Worm (Caenorhabditis elegans) whole organism, L1 larva: ENCODE measurements around the gene hpl-1.
A peak's percentile ranks its signal among the peaks of the same experiment; 100 is the strongest.

Experiments
- C04F5.9 ChIP-seq: sonication (generic microtip); optimal IDR thresholded peaks from 2 replicates; lab custom pipeline; 2016; ENCODE audit warnings: missing genetic modification characterization, missing compliant biosample characterization
- C16A3.4 ChIP-seq: fragments of 150-350 bp; optimal IDR thresholded peaks from 2 replicates; lab custom pipeline; 2014; ENCODE audit warnings: missing biosample characterization, missing genetic modification characterization
- aha-1 ChIP-seq: fragments of 150-350 bp; optimal IDR thresholded peaks from 2 replicates; lab custom pipeline; 2014; ENCODE audit warnings: missing biosample characterization, missing genetic modification characterization
- alr-1 ChIP-seq: fragments of 200-800 bp; sonication (Bioruptor generic); optimal IDR thresholded peaks from 2 replicates; lab custom pipeline; 2018; ENCODE audit warnings: borderline replicate concordance, mild to moderate bottlenecking, missing genetic modification characterization, missing compliant biosample characterization
- aly-2 ChIP-seq: fragments of 150-350 bp; optimal IDR thresholded peaks from 2 replicates; lab custom pipeline; 2014; ENCODE audit warnings: missing biosample characterization, missing genetic modification characterization
- blmp-1 ChIP-seq: fragments of 150-350 bp; optimal IDR thresholded peaks from 2 replicates; lab custom pipeline; 2014; ENCODE audit warnings: missing biosample characterization, missing genetic modification characterization
- ceh-63 ChIP-seq: fragments of 200-800 bp; sonication (Bioruptor generic); optimal IDR thresholded peaks from 2 replicates; lab custom pipeline; 2018; ENCODE audit warnings: mild to moderate bottlenecking, missing genetic modification characterization, missing compliant biosample characterization
- ceh-8 ChIP-seq: fragments of 200-800 bp; sonication (Bioruptor generic); optimal IDR thresholded peaks from 2 replicates; lab custom pipeline; 2018; ENCODE audit warnings: mild to moderate bottlenecking, missing genetic modification characterization, moderate library complexity, missing compliant biosample characterization
- dpl-1 ChIP-seq, 3 experiments: fragments of 150-350 bp in 2 of 3; sonication (generic microtip) in 1 of 3; optimal IDR thresholded peaks; 2 replicates each; lab custom pipeline; 2014 to 2017; ENCODE audit warnings: missing biosample characterization in 3 of 3, missing genetic modification characterization in 3 of 3, missing genetic modification reagents in 3 of 3
- dsc-1 ChIP-seq: sonication (generic microtip); optimal IDR thresholded peaks from 2 replicates; lab custom pipeline; 2016; ENCODE audit warnings: mild to moderate bottlenecking, missing genetic modification characterization, missing compliant biosample characterization
- efl-1 ChIP-seq, 4 experiments: fragments of 150-350 bp; optimal IDR thresholded peaks in 3 of 4; peaks in 1 of 4; 1 replicate in 1 of 4; 2 replicates in 3 of 4; lab custom pipeline; 2014; ENCODE audit warnings: missing biosample characterization in 2 of 4, missing genetic modification characterization in 2 of 4, missing genetic modification reagents in 2 of 4
- egl-13 ChIP-seq: sonication (generic microtip); optimal IDR thresholded peaks from 2 replicates; lab custom pipeline; 2016; ENCODE audit warnings: missing genotype, missing genetic modification reagents, missing genetic modification characterization, missing compliant biosample characterization
- egl-27 ChIP-seq, 2 experiments: fragments of 150-350 bp in 1 of 2; sonication (generic microtip); optimal IDR thresholded peaks; 3 replicates each; lab custom pipeline; 2017 to 2018; ENCODE audit warnings: missing biosample characterization in 2 of 2, missing genetic modification characterization in 2 of 2, missing genetic modification reagents in 2 of 2
- elt-2 ChIP-seq: sonication (generic microtip); optimal IDR thresholded peaks from 2 replicates; lab custom pipeline; 2016; ENCODE audit warnings: missing genetic modification characterization, mild to moderate bottlenecking, inconsistent platforms, missing compliant biosample characterization, missing genetic modification reagents
- elt-3 ChIP-seq, 6 experiments: fragments of 150-350 bp in 1 of 6; sonication (generic microtip); optimal IDR thresholded peaks; 2 replicates each; lab custom pipeline; 2017 to 2018; ENCODE audit warnings: missing biosample characterization in 6 of 6, missing genetic modification characterization in 6 of 6, inconsistent platforms in 1 of 6
- hpl-2 ChIP-seq: fragments of 150-350 bp; optimal IDR thresholded peaks from 2 replicates; lab custom pipeline; 2014; ENCODE audit warnings: missing biosample characterization, missing genetic modification reagents, missing genetic modification characterization
- jun-1 ChIP-seq: fragments of 150-350 bp; optimal IDR thresholded peaks from 2 replicates; lab custom pipeline; 2014; ENCODE audit warnings: missing biosample characterization, missing genetic modification reagents, missing genetic modification characterization
- lin-13 ChIP-seq: fragments of 150-350 bp; optimal IDR thresholded peaks from 2 replicates; lab custom pipeline; 2014; ENCODE audit warnings: missing biosample characterization, missing genetic modification reagents, missing genetic modification characterization
- lin-14 ChIP-seq: fragments of 200-800 bp; sonication (Bioruptor generic); optimal IDR thresholded peaks from 2 replicates; lab custom pipeline; 2018; ENCODE audit warnings: mild to moderate bottlenecking, missing genetic modification characterization, moderate library complexity, missing compliant biosample characterization
- lin-35 ChIP-seq, 2 experiments: fragments of 150-350 bp; optimal IDR thresholded peaks; 2 replicates each; lab custom pipeline; 2014; ENCODE audit warnings: missing biosample characterization in 2 of 2, missing genetic modification characterization in 2 of 2, missing genetic modification reagents in 2 of 2
- lin-39 ChIP-seq: fragments of 150-350 bp; optimal IDR thresholded peaks from 2 replicates; lab custom pipeline; 2014; ENCODE audit warnings: missing biosample characterization, missing genetic modification reagents, missing genetic modification characterization
- lir-3 ChIP-seq: sonication (generic microtip); optimal IDR thresholded peaks from 2 replicates; lab custom pipeline; 2016; ENCODE audit warnings: mild to moderate bottlenecking, missing genetic modification characterization, moderate library complexity, missing compliant biosample characterization; ENCODE audit not compliant: poor library complexity
- lsy-2 ChIP-seq, 2 experiments: fragments of 150-350 bp; optimal IDR thresholded peaks; 2 replicates each; lab custom pipeline; 2014; ENCODE audit warnings: missing biosample characterization in 2 of 2, missing genetic modification characterization in 2 of 2
- mab-9 ChIP-seq: fragments of 200-800 bp; sonication (Bioruptor generic); IDR thresholded peaks from 2 replicates; pipeline ENCODE4 v1.3.6; 2022; ENCODE audit warnings: missing genetic modification reagents, missing genetic modification characterization, missing compliant biosample characterization
- mep-1 ChIP-seq: fragments of 150-350 bp; optimal IDR thresholded peaks from 2 replicates; lab custom pipeline; 2014; ENCODE audit warnings: missing biosample characterization, missing genetic modification characterization
- nhr-11 ChIP-seq: fragments of 150-350 bp; optimal IDR thresholded peaks from 2 replicates; lab custom pipeline; 2014; ENCODE audit warnings: missing biosample characterization, missing genetic modification characterization
- nhr-20 ChIP-seq: sonication (generic microtip); optimal IDR thresholded peaks from 2 replicates; lab custom pipeline; 2016; ENCODE audit warnings: mild to moderate bottlenecking, missing genetic modification characterization, missing compliant biosample characterization
- nhr-28 ChIP-seq: fragments of 150-350 bp; optimal IDR thresholded peaks from 2 replicates; lab custom pipeline; 2014; ENCODE audit warnings: missing biosample characterization, missing genetic modification characterization
- nhr-47 ChIP-seq: sonication (generic microtip); optimal IDR thresholded peaks from 2 replicates; lab custom pipeline; 2016; ENCODE audit warnings: mild to moderate bottlenecking, missing genetic modification characterization, moderate library complexity, missing compliant biosample characterization
- nhr-76 ChIP-seq: sonication (generic microtip); optimal IDR thresholded peaks from 2 replicates; lab custom pipeline; 2017; ENCODE audit warnings: missing biosample characterization, missing genetic modification characterization
- nhr-77 ChIP-seq: fragments of 150-350 bp; optimal IDR thresholded peaks from 2 replicates; lab custom pipeline; 2014; ENCODE audit warnings: missing biosample characterization, missing genetic modification characterization
- nhr-84 ChIP-seq: sonication (generic microtip); optimal IDR thresholded peaks from 2 replicates; lab custom pipeline; 2017; ENCODE audit warnings: missing biosample characterization, missing genetic modification characterization
- nhr-85 ChIP-seq: sonication (generic microtip); peaks from one replicate; lab custom pipeline; 2016; ENCODE audit warnings: missing genetic modification characterization, inconsistent platforms, missing compliant biosample characterization
- rnt-1 ChIP-seq: sonication (generic microtip); optimal IDR thresholded peaks from 2 replicates; lab custom pipeline; 2016; ENCODE audit warnings: mild to moderate bottlenecking, missing genetic modification characterization, moderate library complexity, missing compliant biosample characterization
- snpc-4 ChIP-seq: fragments of 150-350 bp; optimal IDR thresholded peaks from 2 replicates; lab custom pipeline; 2014; ENCODE audit warnings: missing biosample characterization, missing genetic modification characterization
- sup-37 ChIP-seq: fragments of 200-800 bp; sonication (Bioruptor generic); optimal IDR thresholded peaks from 2 replicates; lab custom pipeline; 2018; ENCODE audit warnings: mild to moderate bottlenecking, missing genetic modification characterization, missing compliant biosample characterization
- unc-130 ChIP-seq: fragments of 150-350 bp; optimal IDR thresholded peaks from 2 replicates; lab custom pipeline; 2017; ENCODE audit warnings: missing biosample characterization, missing genetic modification characterization, inconsistent platforms
- unc-30 ChIP-seq: sonication (generic microtip); optimal IDR thresholded peaks from 2 replicates; lab custom pipeline; 2017; ENCODE audit warnings: missing biosample characterization, missing genetic modification characterization
- unc-62 ChIP-seq: fragments of 150-350 bp; optimal IDR thresholded peaks from 2 replicates; lab custom pipeline; 2014; ENCODE audit warnings: missing biosample characterization, missing genetic modification reagents, missing genetic modification characterization
- unc-98 ChIP-seq: fragments of 200-800 bp; sonication (Bioruptor generic); IDR thresholded peaks from 2 replicates; pipeline ENCODE4 v1.3.6; 2022; ENCODE audit warnings: missing genetic modification characterization, missing compliant biosample characterization
- vab-15 ChIP-seq: sonication (generic microtip); optimal IDR thresholded peaks from 2 replicates; lab custom pipeline; 2017; ENCODE audit warnings: missing genotype, mild to moderate bottlenecking, missing genetic modification characterization, missing compliant biosample characterization
- zag-1 ChIP-seq: fragments of 150-350 bp; optimal IDR thresholded peaks from 2 replicates; lab custom pipeline; 2014; ENCODE audit warnings: missing biosample characterization, missing genetic modification characterization
- zip-4 ChIP-seq: fragments of 200-800 bp; sonication (Bioruptor generic); optimal IDR thresholded peaks from 2 replicates; lab custom pipeline; 2018; ENCODE audit warnings: mild to moderate bottlenecking, missing genetic modification characterization, moderate library complexity, missing compliant biosample characterization

Gene hpl-1

ce11 chrX:13221357-13221756 is 23.8 kb upstream of the hpl-1 start, which contains the start of gene asp-4:
asp-4 (minus strand) TSS chrX:13221462.
- 0 out of 2 replicates have a peak, but pooled peaks have one; percentile 14 for TF ChIP-seq mab-9 (GFP tag; lab: Robert Waterston, UW)
- TF ChIP-seq aly-2 (tag; lab: Kevin White, UChicago): no peak
- TF ChIP-seq mep-1 (tag; lab: Kevin White, UChicago): peak; percentile 37
- TF ChIP-seq nhr-85: peak; percentile 69
- peak; percentile 39 for TF ChIP-seq lin-14 (GFP tag; lab: Kevin White, UChicago)
- TF ChIP-seq blmp-1: peak; percentile 40
- no peak for TF ChIP-seq zag-1 (tag; lab: Kevin White, UChicago)
- TF ChIP-seq, all 84 proteins: peak for 5

ce11 chrX:13223437-13223836 is 21.8 kb upstream of the hpl-1 start, which contains the start of gene skr-20:
skr-20 (minus strand) TSS chrX:13223537.
- no peak for TF ChIP-seq lin-39 (tag; lab: Kevin White, UChicago)
- TF ChIP-seq nhr-11 (tag; lab: Kevin White, UChicago): no peak
- TF ChIP-seq dsc-1 (tag; lab: Kevin White, UChicago): no peak
- no peak for TF ChIP-seq alr-1
- TF ChIP-seq zip-4 (GFP tag; lab: Kevin White, UChicago): no peak
- no peak for TF ChIP-seq ceh-8
- no peak for TF ChIP-seq jun-1 (tag; lab: Kevin White, UChicago)
- no peak for TF ChIP-seq nhr-76 (tag; lab: Kevin White, UChicago)
- TF ChIP-seq unc-130 (tag; lab: Kevin White, UChicago): no peak
- no peak for TF ChIP-seq nhr-20 (tag; lab: Kevin White, UChicago)
- TF ChIP-seq zag-1 (tag; lab: Kevin White, UChicago): no peak
- TF ChIP-seq, all 84 proteins: peak for 0

- TF ChIP-seq ceh-8: no peak
- no peak for TF ChIP-seq C04F5.9 (tag; lab: Kevin White, UChicago)
- no peak for TF ChIP-seq hpl-2 (GFP tag; lab: Kevin White, UChicago)
Measured at ce11 chrX:13224608-13225007, 20.6 kb upstream of the hpl-1 start, which contains the start of gene skr-19. skr-19 (minus strand) TSS chrX:13224708.

ce11 chrX:13225111-13225905 is 19.9 kb upstream of the hpl-1 start:
- TF ChIP-seq nhr-47 (tag; lab: Kevin White, UChicago) (peak; percentile 17), nhr-76 (tag; lab: Kevin White, UChicago) (no peak), nhr-28 (tag; lab: Kevin White, UChicago) (no peak), lir-3 (no peak), efl-1 (optimal IDR thresholded peaks at IDR 0.05; lab: Kevin White, UChicago) (no peak), efl-1 (GFP tag; optimal IDR thresholded peaks at IDR 0.05 in 1 of 2; lab: Kevin White, UChicago) (peak in 1 of 2 experiments; percentile 83), elt-2 (tag; lab: Kevin White, UChicago) (peak; percentile 55), nhr-84 (no peak), vab-15 (tag; lab: Kevin White, UChicago) (no peak), aha-1 (tag; lab: Kevin White, UChicago) (no peak), sup-37 (GFP tag; lab: Kevin White, UChicago) (no peak), lin-14 (GFP tag; lab: Kevin White, UChicago) (peak; percentile 47), rnt-1 (tag; lab: Kevin White, UChicago) (peak; percentile 35), ceh-63 (GFP tag; lab: Kevin White, UChicago) (no peak), mab-9 (GFP tag; lab: Robert Waterston, UW) (no peak), lsy-2 (tag; optimal IDR thresholded peaks at IDR 0.05; lab: Kevin White, UChicago) (peak in 1 of 2 experiments; percentile 12), snpc-4 (no peak), lin-35 (GFP tag; optimal IDR thresholded peaks at IDR 0.05; lab: Kevin White, UChicago) (peak in 1 of 2 experiments; percentile 44), unc-30 (tag; lab: Kevin White, UChicago) (no peak), zag-1 (tag; lab: Kevin White, UChicago) (no peak), lin-13 (no peak), nhr-85 (peak; percentile 75), C16A3.4 (tag; lab: Kevin White, UChicago) (no peak), unc-62 (GFP tag; lab: Kevin White, UChicago) (no peak), egl-13 (tag; lab: Kevin White, UChicago) (no peak), dpl-1 (GFP tag; optimal IDR thresholded peaks at IDR 0.05; lab: Kevin White, UChicago) (peak in 1 of 3 experiments; percentile 11), elt-3 (tag; optimal IDR thresholded peaks at IDR 0.05; lab: Kevin White, UChicago) (no peak), nhr-77 (tag; lab: Kevin White, UChicago) (no peak), aly-2 (tag; lab: Kevin White, UChicago) (no peak), egl-27 (tag; optimal IDR thresholded peaks at IDR 0.05; lab: Kevin White, UChicago) (no peak), unc-98 (no peak)
